Worm (Caenorhabditis elegans): ENCODE results near the gene nhr-171.

DNA sequence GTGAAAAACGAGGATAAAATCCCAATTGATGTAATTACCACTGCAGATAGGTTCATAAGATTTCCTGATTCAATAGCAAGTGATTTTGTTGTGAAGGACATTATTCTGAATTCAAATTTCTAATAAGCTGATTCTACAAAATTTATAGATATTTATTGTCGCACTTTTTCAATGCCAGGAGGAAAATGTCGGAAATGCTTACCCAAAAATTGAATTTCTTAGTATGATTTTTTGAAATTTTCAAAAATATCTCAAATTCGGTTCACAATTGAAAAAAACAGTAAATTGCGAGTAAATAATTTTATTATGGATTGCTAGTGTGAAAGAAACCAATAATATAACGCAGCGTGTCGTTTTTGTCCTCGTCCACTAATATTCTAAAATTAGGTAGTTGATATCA, 18.6 kb upstream of the nhr-171 start, which contains the start of gene srbc-10:
- no peak for TF ChIP-seq ztf-23 (GFP tag; IDR thresholded peaks at IDR 0.05)
- no peak for TF ChIP-seq flt-1 (GFP tag; IDR thresholded peaks at IDR 0.05)
- no peak for TF ChIP-seq tab-1 (GFP tag; IDR thresholded peaks at IDR 0.05)
- TF ChIP-seq ztf-29 (GFP tag; IDR thresholded peaks at IDR 0.05), result no peak
- no peak for TF ChIP-seq T22C8.4 (GFP tag; IDR thresholded peaks at IDR 0.05)
- TF ChIP-seq klf-2 (GFP tag; conservative IDR thresholded peaks at IDR 0.05), result no peak
